Worm (Caenorhabditis elegans) whole organism, L2 larva: ENCODE data around the gene Y46G5A.22.

Experiments used
- C34F6.9 ChIP-seq: fragments of 150-350 bp; optimal IDR thresholded peaks from 2 replicates; lab custom pipeline; 2014; ENCODE audit warnings: missing biosample characterization, missing genetic modification characterization
- F13H6.1 ChIP-seq: sonication (generic microtip); optimal IDR thresholded peaks from 2 replicates; lab custom pipeline; 2016; ENCODE audit warnings: missing genetic modification characterization, missing compliant biosample characterization
- R02D3.7 ChIP-seq: fragments of 150-350 bp; optimal IDR thresholded peaks from 2 replicates; lab custom pipeline; 2014; ENCODE audit warnings: missing biosample characterization, missing genetic modification characterization
- Y55F3AM.14 ChIP-seq: fragments of 200-800 bp; sonication (Bioruptor generic); optimal IDR thresholded peaks from 2 replicates; lab custom pipeline; 2018; ENCODE audit warnings: mild to moderate bottlenecking, missing genetic modification characterization, missing compliant biosample characterization
- ZK546.5 ChIP-seq: sonication (generic microtip); optimal IDR thresholded peaks from 2 replicates; lab custom pipeline; 2017; ENCODE audit warnings: missing biosample characterization, missing genetic modification characterization
- alr-1 ChIP-seq: fragments of 150-350 bp; optimal IDR thresholded peaks from 2 replicates; lab custom pipeline; 2014; ENCODE audit warnings: missing biosample characterization, missing genetic modification characterization
- aly-2 ChIP-seq: fragments of 150-350 bp; optimal IDR thresholded peaks from 2 replicates; lab custom pipeline; 2014; ENCODE audit warnings: missing biosample characterization, missing genetic modification characterization
- ama-1 ChIP-seq: fragments of 150-350 bp; optimal IDR thresholded peaks from 2 replicates; lab custom pipeline; 2018; ENCODE audit warnings: inconsistent platforms
- blmp-1 ChIP-seq: sonication (generic microtip); optimal IDR thresholded peaks from 2 replicates; lab custom pipeline; 2017; ENCODE audit warnings: missing genetic modification characterization, mild to moderate bottlenecking, missing compliant biosample characterization, antibody characterized with exemption, moderate library complexity; ENCODE audit not compliant: insufficient read depth
- ceh-82 ChIP-seq: fragments of 150-350 bp; optimal IDR thresholded peaks from 2 replicates; lab custom pipeline; 2014; ENCODE audit warnings: missing biosample characterization, missing genetic modification characterization
- crh-2 ChIP-seq: sonication (generic microtip); optimal IDR thresholded peaks from 2 replicates; lab custom pipeline; 2017; ENCODE audit warnings: missing biosample characterization, missing genetic modification characterization
- dmd-4 ChIP-seq: sonication (generic microtip); optimal IDR thresholded peaks from 2 replicates; lab custom pipeline; 2017; ENCODE audit warnings: missing biosample characterization, missing genetic modification characterization
- egl-27 ChIP-seq: sonication (generic microtip); optimal IDR thresholded peaks from 3 replicates; lab custom pipeline; 2017; ENCODE audit warnings: missing biosample characterization, missing genetic modification reagents, missing genetic modification characterization
- elt-1 ChIP-seq: fragments of 150-350 bp; optimal IDR thresholded peaks from 2 replicates; lab custom pipeline; 2014; ENCODE audit warnings: missing biosample characterization, missing genetic modification characterization
- elt-3 ChIP-seq: sonication (generic microtip); optimal IDR thresholded peaks from 2 replicates; lab custom pipeline; 2017; ENCODE audit warnings: missing biosample characterization, missing genetic modification characterization
- fos-1 ChIP-seq: fragments of 150-350 bp; optimal IDR thresholded peaks from 2 replicates; lab custom pipeline; 2014; ENCODE audit warnings: missing biosample characterization, missing genetic modification characterization
- gmeb-1 ChIP-seq: fragments of 150-350 bp; optimal IDR thresholded peaks from 2 replicates; lab custom pipeline; 2014; ENCODE audit warnings: missing biosample characterization, missing genetic modification characterization
- lin-11 ChIP-seq: fragments of 150-350 bp; sonication (generic microtip); optimal IDR thresholded peaks from 2 replicates; lab custom pipeline; 2014; ENCODE audit warnings: missing biosample characterization, missing genetic modification characterization, inconsistent platforms, mixed read lengths
- lin-13 ChIP-seq: fragments of 150-350 bp; optimal IDR thresholded peaks from 2 replicates; lab custom pipeline; 2014; ENCODE audit warnings: missing biosample characterization, missing genetic modification reagents, missing genetic modification characterization
- lin-39 ChIP-seq: fragments of 150-350 bp; optimal IDR thresholded peaks from 2 replicates; lab custom pipeline; 2014; ENCODE audit warnings: missing biosample characterization, missing genetic modification reagents, missing genetic modification characterization
- lsy-2 ChIP-seq, 2 experiments: fragments of 150-350 bp in 1 of 2; sonication (generic microtip) in 1 of 2; optimal IDR thresholded peaks; 2 replicates each; lab custom pipeline; 2014 to 2017; ENCODE audit warnings: missing biosample characterization in 2 of 2, missing genetic modification characterization in 2 of 2
- mab-5 ChIP-seq: fragments of 150-350 bp; optimal IDR thresholded peaks from 2 replicates; lab custom pipeline; 2014; ENCODE audit warnings: missing biosample characterization, missing genetic modification characterization
- mbf-1 ChIP-seq: sonication (generic microtip); optimal IDR thresholded peaks from 2 replicates; lab custom pipeline; 2017; ENCODE audit warnings: missing biosample characterization, missing genetic modification characterization
- mdl-1 ChIP-seq, 2 experiments: fragments of 150-350 bp in 1 of 2; sonication (generic microtip) in 1 of 2; optimal IDR thresholded peaks; 2 replicates each; lab custom pipeline; 2017; ENCODE audit warnings: missing biosample characterization in 2 of 2, missing genetic modification characterization in 2 of 2
- nhr-10 ChIP-seq: sonication (generic microtip); optimal IDR thresholded peaks from 2 replicates; lab custom pipeline; 2017; ENCODE audit warnings: missing biosample characterization, missing genetic modification characterization
- nhr-11 ChIP-seq: fragments of 150-350 bp; optimal IDR thresholded peaks from 2 replicates; lab custom pipeline; 2014; ENCODE audit warnings: missing biosample characterization, missing genetic modification characterization
- nhr-12 ChIP-seq: fragments of 150-350 bp; optimal IDR thresholded peaks from 2 replicates; lab custom pipeline; 2014; ENCODE audit warnings: missing biosample characterization, missing genetic modification characterization
- nhr-129 ChIP-seq: fragments of 150-350 bp; optimal IDR thresholded peaks from 2 replicates; lab custom pipeline; 2014; ENCODE audit warnings: missing biosample characterization, missing genetic modification characterization
- nhr-21 ChIP-seq: fragments of 150-350 bp; optimal IDR thresholded peaks from 2 replicates; lab custom pipeline; 2014; ENCODE audit warnings: missing biosample characterization, missing genetic modification characterization
- nhr-23 ChIP-seq: fragments of 150-350 bp; optimal IDR thresholded peaks from 2 replicates; lab custom pipeline; 2014; ENCODE audit warnings: missing biosample characterization, missing genetic modification reagents, missing genetic modification characterization
- nhr-237 ChIP-seq: fragments of 150-350 bp; optimal IDR thresholded peaks from 2 replicates; lab custom pipeline; 2014; ENCODE audit warnings: missing biosample characterization, missing genetic modification characterization
- nhr-25 ChIP-seq: fragments of 150-350 bp; sonication (generic microtip); optimal IDR thresholded peaks from 3 replicates; lab custom pipeline; 2014; ENCODE audit warnings: missing biosample characterization, missing genetic modification characterization
- nhr-6 ChIP-seq: fragments of 150-350 bp; optimal IDR thresholded peaks from 2 replicates; lab custom pipeline; 2014; ENCODE audit warnings: missing biosample characterization, missing genetic modification characterization
- nhr-77 ChIP-seq: fragments of 150-350 bp; optimal IDR thresholded peaks from 2 replicates; lab custom pipeline; 2014; ENCODE audit warnings: missing biosample characterization, missing genetic modification characterization
- peb-1 ChIP-seq: fragments of 150-350 bp; optimal IDR thresholded peaks from 2 replicates; lab custom pipeline; 2014; ENCODE audit warnings: missing biosample characterization, missing genetic modification characterization
- sem-4 ChIP-seq: fragments of 150-350 bp; optimal IDR thresholded peaks from 2 replicates; lab custom pipeline; 2014; ENCODE audit warnings: missing biosample characterization, missing genetic modification reagents, missing genetic modification characterization
- sma-3 ChIP-seq: sonication (generic microtip); optimal IDR thresholded peaks from 2 replicates; lab custom pipeline; 2016; ENCODE audit warnings: missing genetic modification reagents, missing genetic modification characterization, missing compliant biosample characterization
- sma-9 ChIP-seq, 2 experiments: fragments of 150-350 bp in 1 of 2; sonication (generic microtip) in 1 of 2; optimal IDR thresholded peaks; 2 replicates each; lab custom pipeline; 2014 to 2016; ENCODE audit warnings: missing genetic modification characterization in 2 of 2, mild to moderate bottlenecking in 1 of 2, missing biosample characterization in 1 of 2, missing compliant biosample characterization in 1 of 2, missing genetic modification reagents in 1 of 2, moderate library complexity in 1 of 2
- snpc-4 ChIP-seq: fragments of 150-350 bp; optimal IDR thresholded peaks from 2 replicates; lab custom pipeline; 2014; ENCODE audit warnings: missing biosample characterization, missing genetic modification characterization
- unc-39 ChIP-seq: fragments of 150-350 bp; optimal IDR thresholded peaks from 2 replicates; lab custom pipeline; 2014; ENCODE audit warnings: missing biosample characterization, missing genetic modification characterization
- unc-55 ChIP-seq: fragments of 150-350 bp; sonication (generic microtip); optimal IDR thresholded peaks from 3 replicates; lab custom pipeline; 2014; ENCODE audit warnings: missing biosample characterization, missing genetic modification reagents, missing genetic modification characterization
- zag-1 ChIP-seq: fragments of 150-350 bp; optimal IDR thresholded peaks from 2 replicates; lab custom pipeline; 2014; ENCODE audit warnings: missing biosample characterization, missing genetic modification characterization
- ztf-1 ChIP-seq: fragments of 200-800 bp; sonication (Bioruptor generic); conservative IDR thresholded peaks from 2 replicates; pipeline ENCODE4 v1.3.6; 2022; ENCODE audit warnings: missing genetic modification characterization, missing compliant biosample characterization
- ztf-11 ChIP-seq: sonication (generic microtip); optimal IDR thresholded peaks from 2 replicates; lab custom pipeline; 2017; ENCODE audit warnings: missing biosample characterization, missing genetic modification characterization
- ztf-4 ChIP-seq: fragments of 150-350 bp; optimal IDR thresholded peaks from 2 replicates; lab custom pipeline; 2014; ENCODE audit warnings: missing biosample characterization, missing genetic modification characterization

The Y46G5A.22 gene

ce11 chrII:12805765-12806384 is 12.5 kb downstream of the Y46G5A.22 start:
- TF ChIP-seq F13H6.1 (tag; lab: Kevin White, UChicago) = peak; percentile 35
- TF ChIP-seq nhr-10 = no peak
- TF ChIP-seq lsy-2 (tag; optimal IDR thresholded peaks at IDR 0.05; lab: Kevin White, UChicago) = peak; percentile 23 to 60
- TF ChIP-seq ama-1 (lab: Kevin White, UChicago) = no peak
- TF ChIP-seq ceh-82 (tag; lab: Kevin White, UChicago) = no peak
- TF ChIP-seq lin-13 (GFP tag; lab: Kevin White, UChicago) = peak; percentile 31
- no peak for TF ChIP-seq elt-1 (tag; lab: Kevin White, UChicago)
- peak; percentile 13 for TF ChIP-seq crh-2 (tag; lab: Kevin White, UChicago)
- peak; percentile 54 for TF ChIP-seq nhr-129 (tag; lab: Kevin White, UChicago)
- TF ChIP-seq C34F6.9 (tag; lab: Kevin White, UChicago) = peak; percentile 58
- TF ChIP-seq unc-55 (GFP tag; lab: Kevin White, UChicago) = peak; percentile 76
- TF ChIP-seq lin-11 (tag; lab: Kevin White, UChicago) = peak; percentile 45
- TF ChIP-seq fos-1 = peak; percentile 11
- no peak for TF ChIP-seq lin-39 (tag; lab: Kevin White, UChicago)
- TF ChIP-seq zag-1 = peak; percentile 2
- TF ChIP-seq egl-27 (tag; lab: Kevin White, UChicago) = peak; percentile 9

- no peak for TF ChIP-seq nhr-237
- no peak for TF ChIP-seq nhr-6 (tag; lab: Kevin White, UChicago)
- no peak for TF ChIP-seq nhr-25
Measured at ce11 chrII:12805161-12805560, 13.2 kb downstream of the Y46G5A.22 start, which contains the start of the genes Y46G5A.18 and Y46G5A.47. Y46G5A.18 (minus strand) TSS chrII:12805261. Y46G5A.47 (minus strand) TSS chrII:12805306.

ce11 chrII:12799927-12800522 is 18.4 kb downstream of the Y46G5A.22 start:
- TF ChIP-seq zag-1 (no peak), nhr-77 (tag; lab: Kevin White, UChicago) (no peak), nhr-10 (no peak), elt-3 (no peak), lin-39 (tag; lab: Kevin White, UChicago) (no peak), alr-1 (tag; lab: Kevin White, UChicago) (no peak), nhr-237 (no peak), lin-11 (tag; lab: Kevin White, UChicago) (no peak), nhr-11 (tag; lab: Kevin White, UChicago) (peak; percentile 66), nhr-23 (tag; lab: Kevin White, UChicago) (no peak), peb-1 (tag; lab: Kevin White, UChicago) (no peak), ama-1 (lab: Kevin White, UChicago) (no peak), lsy-2 (tag; optimal IDR thresholded peaks at IDR 0.05; lab: Kevin White, UChicago) (peak; percentile 73 to 89), ztf-1 (no peak), nhr-25 (peak; percentile 59), elt-1 (tag; lab: Kevin White, UChicago) (no peak), unc-55 (GFP tag; lab: Kevin White, UChicago) (no peak), sma-9 (GFP tag; optimal IDR thresholded peaks at IDR 0.05; lab: Kevin White, UChicago) (peak; percentile 85), sma-9 (tag; optimal IDR thresholded peaks at IDR 0.05; lab: Kevin White, UChicago) (no peak), blmp-1 (tag; lab: Kevin White, UChicago) (peak; percentile 56), mdl-1 (tag; optimal IDR thresholded peaks at IDR 0.05; lab: Kevin White, UChicago) (peak in 1 of 2 experiments; percentile 54), mab-5 (no peak), snpc-4 (tag; lab: Kevin White, UChicago) (no peak), unc-39 (tag; lab: Kevin White, UChicago) (no peak), Y55F3AM.14 (GFP tag; lab: Kevin White, UChicago) (no peak), nhr-129 (tag; lab: Kevin White, UChicago) (no peak), nhr-12 (tag; lab: Kevin White, UChicago) (no peak), egl-27 (tag; lab: Kevin White, UChicago) (no peak), dmd-4 (tag; lab: Kevin White, UChicago) (no peak), sem-4 (tag; lab: Kevin White, UChicago) (no peak), lin-13 (GFP tag; lab: Kevin White, UChicago) (no peak), F13H6.1 (tag; lab: Kevin White, UChicago) (peak; percentile 31), nhr-21 (tag; lab: Kevin White, UChicago) (peak; percentile 63), C34F6.9 (tag; lab: Kevin White, UChicago) (peak; percentile 1), R02D3.7 (tag; lab: Kevin White, UChicago) (no peak), mbf-1 (tag; lab: Kevin White, UChicago) (no peak), ztf-4 (tag; lab: Kevin White, UChicago) (peak; percentile 8), ztf-11 (no peak), ZK546.5 (tag; lab: Kevin White, UChicago) (no peak), ceh-82 (tag; lab: Kevin White, UChicago) (no peak), nhr-6 (tag; lab: Kevin White, UChicago) (no peak), crh-2 (tag; lab: Kevin White, UChicago) (peak; percentile 66), sma-3 (peak; percentile 23), aly-2 (tag; lab: Kevin White, UChicago) (no peak), gmeb-1 (tag; lab: Kevin White, UChicago) (no peak), fos-1 (no peak)
